Fruit fly (Drosophila melanogaster) whole organism, adult: Measurements from ENCODE around the gene CG7879.

Source experiments
- CG11617 ChIP-seq: fragments of 200-800 bp; sonication (Bioruptor generic); optimal IDR thresholded peaks from 2 replicates; lab custom pipeline; 2017; ENCODE audit warnings: mild to moderate bottlenecking, missing biosample characterization, missing genetic modification reagents, missing genetic modification characterization
- CG12768 ChIP-seq: fragments of 200-800 bp; sonication (Bioruptor generic); optimal IDR thresholded peaks from 2 replicates; lab custom pipeline; 2017; ENCODE audit warnings: missing biosample characterization, missing genetic modification characterization, mild to moderate bottlenecking, moderate library complexity, missing genetic modification reagents
- CG14711 ChIP-seq: fragments of 200-800 bp; sonication (Bioruptor generic); optimal IDR thresholded peaks from 2 replicates; lab custom pipeline; 2018; ENCODE audit warnings: missing biosample characterization, mild to moderate bottlenecking, missing genetic modification characterization, moderate library complexity
- CG1620 ChIP-seq: fragments of 200-800 bp; sonication (Bioruptor generic); optimal IDR thresholded peaks from 2 replicates; lab custom pipeline; 2016; ENCODE audit warnings: missing biosample characterization, missing genetic modification characterization
- CG7045 ChIP-seq: fragments of 200-800 bp; sonication (Bioruptor generic); optimal IDR thresholded peaks from 2 replicates; lab custom pipeline; 2017; ENCODE audit warnings: missing biosample characterization, mild to moderate bottlenecking, missing genetic modification characterization
- CG7101 ChIP-seq: fragments of 200-800 bp; sonication (Bioruptor generic); optimal IDR thresholded peaks from 2 replicates; lab custom pipeline; 2018; ENCODE audit warnings: missing biosample characterization, mild to moderate bottlenecking, missing genetic modification characterization, moderate library complexity
- Crg-1 ChIP-seq: fragments of 200-800 bp; sonication (Bioruptor generic); optimal IDR thresholded peaks from 2 replicates; lab custom pipeline; 2016; ENCODE audit warnings: missing biosample characterization, missing genetic modification characterization
- Mnt ChIP-seq: fragments of 200-800 bp; sonication (Bioruptor generic); optimal IDR thresholded peaks from 2 replicates; lab custom pipeline; 2016; ENCODE audit warnings: missing biosample characterization, mild to moderate bottlenecking, missing genetic modification characterization
- bab1 ChIP-seq: fragments of 200-800 bp; sonication (Bioruptor generic); optimal IDR thresholded peaks from 3 replicates; lab custom pipeline; 2019; ENCODE audit warnings: missing biosample characterization, mild to moderate bottlenecking, missing genetic modification characterization, moderate library complexity
- cnc ChIP-seq, 2 experiments: fragments of >200 bp; optimal IDR thresholded peaks; 2 replicates each; lab custom pipeline; 2017
- kay ChIP-seq: fragments of 200-800 bp; sonication (Bioruptor generic); peaks from one replicate; lab custom pipeline; 2016; ENCODE audit warnings: missing biosample characterization, missing genetic modification characterization, borderline replicate concordance
- tj ChIP-seq: fragments of 200-800 bp; sonication (Bioruptor generic); optimal IDR thresholded peaks from 3 replicates; lab custom pipeline; 2017; ENCODE audit warnings: missing biosample characterization, mild to moderate bottlenecking, missing genetic modification characterization, moderate library complexity

- TF ChIP-seq tj (GFP tag; lab: Kevin White, UChicago) (no peak), CG14711 (tag; lab: Kevin White, UChicago) (no peak), kay (GFP tag; lab: Kevin White, UChicago) (no peak), CG12768 (peak; percentile 19), bab1 (GFP tag; lab: Kevin White, UChicago) (no peak), CG7101 (tag; lab: Kevin White, UChicago) (no peak), cnc (optimal IDR thresholded peaks at IDR 0.05; lab: Kevin White, UChicago) (no peak), Crg-1 (GFP tag; lab: Kevin White, UChicago) (no peak), Mnt (GFP tag; lab: Kevin White, UChicago) (peak; percentile 91), CG7045 (GFP tag; lab: Kevin White, UChicago) (no peak), CG1620 (GFP tag; lab: Kevin White, UChicago) (no peak), CG11617 (GFP tag; lab: Kevin White, UChicago) (peak; percentile 28)
Measured at dm6 chr3L:1549634-1550071, 18.8 kb downstream of the CG7879 start.
